Worm (Caenorhabditis elegans): ENCODE measurements around the gene scl-14.

Gene scl-14

ce11 chrIV:13205891-13206290, 40.6 kb downstream of the scl-14 start:
- TF ChIP-seq lsy-2 (tag; optimal IDR thresholded peaks at IDR 0.05) (peak in 1 of 2 experiments; percentile 45), fos-1 (tag; optimal IDR thresholded peaks at IDR 0.05) (peak; percentile 7), nhr-25 (tag; optimal IDR thresholded peaks at IDR 0.05) (no peak), sma-3 (GFP tag; optimal IDR thresholded peaks at IDR 0.05) (no peak), sma-9 (GFP tag; optimal IDR thresholded peaks at IDR 0.05) (no peak), sma-9 (tag; optimal IDR thresholded peaks at IDR 0.05) (no peak), nhr-129 (tag; optimal IDR thresholded peaks at IDR 0.05) (peak; percentile 84), snpc-4 (tag; optimal IDR thresholded peaks at IDR 0.05) (no peak), lin-13 (GFP tag; optimal IDR thresholded peaks at IDR 0.05) (no peak), unc-55 (GFP tag; optimal IDR thresholded peaks at IDR 0.05) (peak; percentile 50), C34F6.9 (tag; optimal IDR thresholded peaks at IDR 0.05) (peak; percentile 38), gmeb-1 (tag; optimal IDR thresholded peaks at IDR 0.05) (peak; percentile 65), blmp-1 (tag; optimal IDR thresholded peaks at IDR 0.05; ENCODE audit: insufficient read depth) (no peak)

ce11 chrIV:13209566-13209965, 44.3 kb downstream of the scl-14 start, which contains the start of gene C48D1.9:
Gene C48D1.9, minus strand, starts transcription at chrIV:13209666.
- no peak for TF ChIP-seq F13H6.1 (tag; optimal IDR thresholded peaks at IDR 0.05)
- no peak for TF ChIP-seq ceh-16 (tag; optimal IDR thresholded peaks at IDR 0.05)
- TF ChIP-seq mdl-1 (tag; optimal IDR thresholded peaks at IDR 0.05) = no peak
- no peak for TF ChIP-seq C34F6.9 (tag; optimal IDR thresholded peaks at IDR 0.05)
- TF ChIP-seq blmp-1 (tag; optimal IDR thresholded peaks at IDR 0.05; ENCODE audit: insufficient read depth) = no peak
- no peak for TF ChIP-seq unc-62 (GFP tag; optimal IDR thresholded peaks at IDR 0.05)
- no peak for TF ChIP-seq ama-1 (optimal IDR thresholded peaks at IDR 0.05)
- no peak for TF ChIP-seq elt-3 (tag; optimal IDR thresholded peaks at IDR 0.05)
- no peak for TF ChIP-seq ztf-1 (GFP tag; conservative IDR thresholded peaks at IDR 0.05)

ce11 chrIV:13214466-13214865, 49.2 kb downstream of the scl-14 start, which contains the start of gene cho-1:
Gene cho-1, minus strand, starts transcription at chrIV:13214566.
- no peak for TF ChIP-seq nhr-21 (tag; optimal IDR thresholded peaks at IDR 0.05)
- TF ChIP-seq nhr-77 (tag; optimal IDR thresholded peaks at IDR 0.05) = no peak
- no peak for TF ChIP-seq elt-1 (tag; optimal IDR thresholded peaks at IDR 0.05)
- TF ChIP-seq sma-9 (GFP tag; optimal IDR thresholded peaks at IDR 0.05) = no peak
- no peak for TF ChIP-seq sma-9 (tag; optimal IDR thresholded peaks at IDR 0.05)
- no peak for TF ChIP-seq blmp-1 (tag; optimal IDR thresholded peaks at IDR 0.05; ENCODE audit: insufficient read depth)
- TF ChIP-seq lin-39 (tag; optimal IDR thresholded peaks at IDR 0.05) = no peak
- TF ChIP-seq lsy-2 (tag; optimal IDR thresholded peaks at IDR 0.05) = no peak
- TF ChIP-seq mdl-1 (tag; optimal IDR thresholded peaks at IDR 0.05) = no peak
- no peak for TF ChIP-seq Y55F3AM.14 (GFP tag; optimal IDR thresholded peaks at IDR 0.05)
- TF ChIP-seq C34F6.9 (tag; optimal IDR thresholded peaks at IDR 0.05) = no peak
- no peak for TF ChIP-seq alr-1 (tag; optimal IDR thresholded peaks at IDR 0.05)
- TF ChIP-seq nhr-237 (tag; optimal IDR thresholded peaks at IDR 0.05) = no peak
- no peak for TF ChIP-seq nhr-12 (tag; optimal IDR thresholded peaks at IDR 0.05)
- TF ChIP-seq nhr-23 (tag; optimal IDR thresholded peaks at IDR 0.05) = no peak
- no peak for TF ChIP-seq unc-55 (GFP tag; optimal IDR thresholded peaks at IDR 0.05)

All from whole organism, L2 larva.